Worm (Caenorhabditis elegans): ENCODE results near the gene praf-3.

ce11 chrIV:8397814-8398213 is 18.0 kb downstream of the praf-3 start:
- TF ChIP-seq pqm-1 (tag; optimal IDR thresholded peaks at IDR 0.05) (no peak), nhr-28 (tag; optimal IDR thresholded peaks at IDR 0.05) (no peak), elt-2 (tag; optimal IDR thresholded peaks at IDR 0.05) (no peak), lin-39 (tag; optimal IDR thresholded peaks at IDR 0.05) (no peak), egl-5 (tag; optimal IDR thresholded peaks at IDR 0.05) (no peak), nhr-11 (tag; optimal IDR thresholded peaks at IDR 0.05) (no peak), aly-2 (tag; optimal IDR thresholded peaks at IDR 0.05) (no peak), ztf-11 (tag; optimal IDR thresholded peaks at IDR 0.05) (no peak), pha-4 (tag; optimal IDR thresholded peaks at IDR 0.05) (no peak), nhr-12 (tag; optimal IDR thresholded peaks at IDR 0.05) (no peak), fkh-10 (GFP tag; optimal IDR thresholded peaks at IDR 0.05) (no peak), tbx-2 (tag; optimal IDR thresholded peaks at IDR 0.05) (no peak), ama-1 (optimal IDR thresholded peaks at IDR 0.05) (no peak)
